Fruit fly (Drosophila melanogaster): ENCODE data around the gene Mnr.

dm6 chrX:21280629-21281028 lies 342 bp downstream of the Mnr start:
- TF ChIP-seq Ets98B (GFP tag; IDR thresholded peaks at IDR 0.05) = no peak
- TF ChIP-seq CG8159 (tag; optimal IDR thresholded peaks at IDR 0.05) = no peak
- TF ChIP-seq Pif1B (GFP tag; optimal IDR thresholded peaks at IDR 0.05) = no peak
- TF ChIP-seq CG15710 (tag; optimal IDR thresholded peaks at IDR 0.05) = no peak
- no peak for TF ChIP-seq CG10348 (GFP tag; IDR thresholded peaks at IDR 0.05)

Data from whole organism, pupa.